Worm (Caenorhabditis elegans) whole organism, L3 larva: ENCODE data around the gene K07D4.6.

Source experiments
- R02D3.7 ChIP-seq: fragments of 150-350 bp; optimal IDR thresholded peaks from 2 replicates; lab custom pipeline; 2014; ENCODE audit warnings: missing biosample characterization, missing genetic modification characterization
- ceh-82 ChIP-seq: fragments of 150-350 bp; optimal IDR thresholded peaks from 2 replicates; lab custom pipeline; 2014; ENCODE audit warnings: missing biosample characterization, missing genetic modification characterization
- ceh-9 ChIP-seq: sonication (generic microtip); optimal IDR thresholded peaks from 2 replicates; lab custom pipeline; 2018; ENCODE audit warnings: missing biosample characterization, missing genetic modification characterization
- egl-5 ChIP-seq: fragments of 150-350 bp; optimal IDR thresholded peaks from 2 replicates; lab custom pipeline; 2017; ENCODE audit warnings: missing biosample characterization, missing genetic modification reagents, missing genetic modification characterization, inconsistent platforms
- hmg-11 ChIP-seq: sonication (generic microtip); optimal IDR thresholded peaks from 2 replicates; lab custom pipeline; 2016; ENCODE audit warnings: missing genetic modification characterization, missing compliant biosample characterization
- mdl-1 ChIP-seq: fragments of 150-350 bp; optimal IDR thresholded peaks from 2 replicates; lab custom pipeline; 2014; ENCODE audit warnings: missing biosample characterization, missing genetic modification characterization
- mml-1 ChIP-seq: fragments of 150-350 bp; sonication (generic microtip); optimal IDR thresholded peaks from 3 replicates; lab custom pipeline; 2014; ENCODE audit warnings: missing biosample characterization, missing genetic modification characterization
- nhr-12 ChIP-seq: fragments of 150-350 bp; optimal IDR thresholded peaks from 2 replicates; lab custom pipeline; 2014; ENCODE audit warnings: missing biosample characterization, missing genetic modification characterization
- nhr-237 ChIP-seq: fragments of 150-350 bp; optimal IDR thresholded peaks from 2 replicates; lab custom pipeline; 2014; ENCODE audit warnings: missing biosample characterization, missing genetic modification characterization
- nhr-76 ChIP-seq: fragments of 150-350 bp; sonication (generic microtip); optimal IDR thresholded peaks from 5 replicates; lab custom pipeline; 2014; ENCODE audit warnings: missing biosample characterization, missing genetic modification characterization
- pqm-1 ChIP-seq: fragments of 150-350 bp; optimal IDR thresholded peaks from 2 replicates; lab custom pipeline; 2017; ENCODE audit warnings: missing biosample characterization, missing genetic modification characterization, inconsistent platforms
- sea-2 ChIP-seq: fragments of 150-350 bp; sonication (generic microtip); optimal IDR thresholded peaks from 4 replicates; lab custom pipeline; 2014; ENCODE audit warnings: missing biosample characterization, missing genetic modification reagents, missing genetic modification characterization
- tbx-2 ChIP-seq: sonication (generic microtip); optimal IDR thresholded peaks from 2 replicates; lab custom pipeline; 2016; ENCODE audit warnings: mild to moderate bottlenecking, missing genetic modification characterization, missing compliant biosample characterization
- unc-39 ChIP-seq: sonication (generic microtip); optimal IDR thresholded peaks from 4 replicates; lab custom pipeline; 2017; ENCODE audit warnings: missing biosample characterization, missing genetic modification characterization
- unc-62 ChIP-seq: fragments of 150-350 bp; sonication (generic microtip); optimal IDR thresholded peaks from 4 replicates; lab custom pipeline; 2014; ENCODE audit warnings: missing biosample characterization, missing genetic modification reagents, missing genetic modification characterization

The K07D4.6 gene

DNA sequence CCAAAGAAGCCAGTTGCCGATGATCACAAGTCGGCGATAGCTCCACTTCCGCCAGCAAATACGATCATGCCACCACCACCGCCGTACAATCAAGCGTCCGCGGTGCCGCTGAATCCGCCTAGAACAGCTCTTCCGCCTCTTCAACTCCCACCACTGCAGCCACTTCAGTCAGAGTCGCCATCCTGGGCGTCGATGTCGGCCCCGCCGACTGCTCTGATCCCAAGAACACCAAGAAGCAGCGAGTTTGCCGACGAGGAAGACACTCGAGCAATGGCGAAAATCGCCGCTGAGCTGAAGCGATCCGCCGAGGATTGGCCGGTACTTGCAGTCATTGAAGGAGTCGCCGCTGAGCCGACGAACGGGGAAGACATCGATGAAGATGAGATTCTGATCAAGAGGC, 50.4 kb downstream of the K07D4.6 start:
- no peak for TF ChIP-seq tbx-2 (tag; lab: Kevin White, UChicago)
- TF ChIP-seq R02D3.7: no peak

ce11 chrII:3967061-3967460, 51.5 kb downstream of the K07D4.6 start:
- TF ChIP-seq nhr-12 (tag; lab: Kevin White, UChicago) (no peak), unc-62 (GFP tag; lab: Kevin White, UChicago) (no peak), sea-2 (no peak), pqm-1 (no peak), ceh-82 (tag; lab: Kevin White, UChicago) (no peak), ceh-9 (tag; lab: Kevin White, UChicago) (no peak), nhr-76 (tag; lab: Kevin White, UChicago) (no peak), mdl-1 (tag; lab: Kevin White, UChicago) (no peak), hmg-11 (tag; lab: Kevin White, UChicago) (no peak), nhr-237 (tag; lab: Kevin White, UChicago) (no peak), egl-5 (tag; lab: Kevin White, UChicago) (no peak), mml-1 (tag; lab: Kevin White, UChicago) (no peak), unc-39 (tag; lab: Kevin White, UChicago) (no peak)
